Fruit fly (Drosophila melanogaster): Measurements from ENCODE around the gene CG34384.

DNA sequence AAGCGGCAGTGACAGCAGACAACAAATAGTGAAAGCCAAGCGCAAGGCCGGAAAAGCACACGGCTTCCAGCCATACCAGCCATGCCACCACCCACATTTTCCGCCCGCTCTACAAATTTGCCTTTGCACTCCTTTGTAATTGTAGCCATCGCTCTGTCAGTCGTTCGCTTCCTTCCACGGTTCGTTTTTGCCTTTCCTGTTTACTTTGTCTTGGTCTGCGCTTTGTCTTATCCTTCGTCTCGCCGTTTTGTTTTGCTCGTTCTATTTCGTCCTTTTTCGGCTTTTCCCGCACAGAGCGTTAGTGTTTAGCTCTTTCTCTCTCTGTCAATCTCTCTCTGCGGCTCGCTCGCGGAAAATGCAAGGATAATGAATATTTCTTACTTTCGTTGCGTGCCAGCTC lies 643 bp upstream of the CG34384 start:
- TF ChIP-seq CG11902 (GFP tag; optimal IDR thresholded peaks at IDR 0.05), result no peak
- TF ChIP-seq CG6792 (GFP tag; optimal IDR thresholded peaks at IDR 0.05), result no peak

Measured in whole organism, prepupa.